Worm (Caenorhabditis elegans) whole organism, mixed stage, embryonic: ENCODE data around the gene C35B8.3.

Source experiments
- M03D4.4 ChIP-seq: sonication (generic microtip); optimal IDR thresholded peaks from 2 replicates; lab custom pipeline; 2017; ENCODE audit warnings: mild to moderate bottlenecking, missing genetic modification characterization, missing compliant biosample characterization
- bed-3 ChIP-seq: fragments of 200-800 bp; sonication (Bioruptor generic); optimal IDR thresholded peaks from 3 replicates; lab custom pipeline; 2018; ENCODE audit warnings: mild to moderate bottlenecking, missing genetic modification characterization, moderate library complexity, missing compliant biosample characterization
- blmp-1 ChIP-seq: fragments of 150-350 bp; optimal IDR thresholded peaks from 2 replicates; lab custom pipeline; 2014; ENCODE audit warnings: missing biosample characterization, missing genetic modification characterization
- ceh-39 ChIP-seq: fragments of 150-350 bp; optimal IDR thresholded peaks from 2 replicates; lab custom pipeline; 2014; ENCODE audit warnings: missing biosample characterization, missing genetic modification characterization
- ceh-43 ChIP-seq: fragments of 200-800 bp; sonication (Bioruptor generic); optimal IDR thresholded peaks from 2 replicates; lab custom pipeline; 2018; ENCODE audit warnings: mild to moderate bottlenecking, missing genetic modification characterization, moderate library complexity, missing compliant biosample characterization
- ceh-83 ChIP-seq: fragments of 200-800 bp; sonication (Bioruptor generic); optimal IDR thresholded peaks from 2 replicates; lab custom pipeline; 2018; ENCODE audit warnings: mild to moderate bottlenecking, missing genetic modification characterization, missing compliant biosample characterization
- ces-1 ChIP-seq: fragments of 150-350 bp; optimal IDR thresholded peaks from 2 replicates; lab custom pipeline; 2014; ENCODE audit warnings: missing biosample characterization, missing genetic modification reagents, missing genetic modification characterization
- cnd-1 ChIP-seq: fragments of 200-800 bp; sonication (Bioruptor generic); optimal IDR thresholded peaks from 2 replicates; lab custom pipeline; 2018; ENCODE audit warnings: mild to moderate bottlenecking, missing genetic modification characterization, missing compliant biosample characterization
- drap-1 ChIP-seq: fragments of 200-800 bp; sonication (Bioruptor generic); optimal IDR thresholded peaks from 3 replicates; lab custom pipeline; 2018; ENCODE audit warnings: mild to moderate bottlenecking, missing genetic modification characterization, missing compliant biosample characterization
- elt-1 ChIP-seq: sonication (generic microtip); optimal IDR thresholded peaks from 2 replicates; lab custom pipeline; 2017; ENCODE audit warnings: missing genetic modification characterization, mild to moderate bottlenecking, missing compliant biosample characterization, antibody characterized with exemption, moderate library complexity, borderline replicate concordance; ENCODE audit not compliant: insufficient read depth
- elt-3 ChIP-seq: fragments of 150-350 bp; optimal IDR thresholded peaks from 2 replicates; lab custom pipeline; 2014; ENCODE audit warnings: missing biosample characterization, missing genetic modification characterization
- flh-1 ChIP-seq: fragments of 200-800 bp; sonication (Bioruptor generic); optimal IDR thresholded peaks from 2 replicates; lab custom pipeline; 2018; ENCODE audit warnings: mild to moderate bottlenecking, missing genetic modification characterization, moderate library complexity, missing compliant biosample characterization
- ham-2 ChIP-seq: fragments of 200-800 bp; sonication (Bioruptor generic); optimal IDR thresholded peaks from 2 replicates; lab custom pipeline; 2018; ENCODE audit warnings: mild to moderate bottlenecking, missing genetic modification characterization, missing compliant biosample characterization
- hlh-1 ChIP-seq: fragments of 150-350 bp; optimal IDR thresholded peaks from 2 replicates; lab custom pipeline; 2014; ENCODE audit warnings: missing biosample characterization, missing genetic modification reagents, missing genetic modification characterization
- lin-13 ChIP-seq: fragments of 150-350 bp; optimal IDR thresholded peaks from 2 replicates; lab custom pipeline; 2014; ENCODE audit warnings: missing biosample characterization, missing genetic modification characterization
- lin-32 ChIP-seq: fragments of 200-800 bp; sonication (Bioruptor generic); optimal IDR thresholded peaks from 2 replicates; lab custom pipeline; 2018; ENCODE audit warnings: mild to moderate bottlenecking, missing genetic modification characterization, missing compliant biosample characterization
- lsy-2 ChIP-seq: fragments of 150-350 bp; optimal IDR thresholded peaks from 2 replicates; lab custom pipeline; 2014; ENCODE audit warnings: missing biosample characterization, missing genetic modification characterization
- mab-5 ChIP-seq: fragments of 150-350 bp; optimal IDR thresholded peaks from 2 replicates; lab custom pipeline; 2014; ENCODE audit warnings: missing biosample characterization, missing genetic modification characterization
- mep-1 ChIP-seq: fragments of 150-350 bp; optimal IDR thresholded peaks from 2 replicates; lab custom pipeline; 2017; ENCODE audit warnings: missing biosample characterization, missing genetic modification reagents, missing genetic modification characterization, inconsistent platforms
- mls-2 ChIP-seq: sonication (generic microtip); optimal IDR thresholded peaks from 2 replicates; lab custom pipeline; 2016; ENCODE audit warnings: mild to moderate bottlenecking, missing genetic modification characterization, moderate library complexity, missing compliant biosample characterization
- nhr-12 ChIP-seq: fragments of 150-350 bp; optimal IDR thresholded peaks from 2 replicates; lab custom pipeline; 2014; ENCODE audit warnings: missing biosample characterization, missing genetic modification characterization
- nhr-2 ChIP-seq: fragments of 150-350 bp; optimal IDR thresholded peaks from 2 replicates; lab custom pipeline; 2014; ENCODE audit warnings: missing biosample characterization, missing genetic modification characterization
- nhr-237 ChIP-seq: fragments of 150-350 bp; optimal IDR thresholded peaks from 2 replicates; lab custom pipeline; 2014; ENCODE audit warnings: missing biosample characterization, missing genetic modification characterization
- nhr-28 ChIP-seq: fragments of 150-350 bp; optimal IDR thresholded peaks from 2 replicates; lab custom pipeline; 2014; ENCODE audit warnings: missing biosample characterization, missing genetic modification characterization
- nhr-76 ChIP-seq: sonication (generic microtip); optimal IDR thresholded peaks from 2 replicates; lab custom pipeline; 2017; ENCODE audit warnings: missing biosample characterization, missing genetic modification characterization
- pha-4 ChIP-seq: fragments of 150-350 bp; optimal IDR thresholded peaks from 2 replicates; lab custom pipeline; 2018; ENCODE audit warnings: missing biosample characterization, missing genetic modification reagents, missing genetic modification characterization
- sem-2 ChIP-seq: fragments of 200-800 bp; sonication (Bioruptor generic); optimal IDR thresholded peaks from 2 replicates; lab custom pipeline; 2018; ENCODE audit warnings: mild to moderate bottlenecking, missing genetic modification characterization, missing compliant biosample characterization
- snpc-4 ChIP-seq: fragments of 150-350 bp; optimal IDR thresholded peaks from 2 replicates; lab custom pipeline; 2014; ENCODE audit warnings: missing biosample characterization, missing genetic modification characterization
- sptf-1 ChIP-seq: sonication (generic microtip); optimal IDR thresholded peaks from 2 replicates; lab custom pipeline; 2017; ENCODE audit warnings: mild to moderate bottlenecking, missing genetic modification characterization, moderate library complexity, missing compliant biosample characterization
- tbx-8 ChIP-seq: fragments of 200-800 bp; sonication (Bioruptor generic); optimal IDR thresholded peaks from 2 replicates; lab custom pipeline; 2018; ENCODE audit warnings: mild to moderate bottlenecking, missing genetic modification characterization, moderate library complexity, missing compliant biosample characterization
- unc-120 ChIP-seq: sonication (generic microtip); optimal IDR thresholded peaks from 2 replicates; lab custom pipeline; 2017; ENCODE audit warnings: missing genetic modification characterization, missing compliant biosample characterization; ENCODE audit not compliant: poor library complexity, severe bottlenecking
- unc-39 ChIP-seq: fragments of 150-350 bp; optimal IDR thresholded peaks from 2 replicates; lab custom pipeline; 2014; ENCODE audit warnings: missing biosample characterization, missing genetic modification characterization
- unc-62 ChIP-seq: fragments of 150-350 bp; optimal IDR thresholded peaks from 2 replicates; lab custom pipeline; 2014; ENCODE audit warnings: missing biosample characterization, missing genetic modification reagents, missing genetic modification characterization
- zip-8 ChIP-seq: fragments of 150-350 bp; optimal IDR thresholded peaks from 2 replicates; lab custom pipeline; 2014; ENCODE audit warnings: missing biosample characterization, missing genetic modification characterization
- ztf-11 ChIP-seq: fragments of 150-350 bp; optimal IDR thresholded peaks from 2 replicates; lab custom pipeline; 2014; ENCODE audit warnings: missing biosample characterization, missing genetic modification characterization

The C35B8.3 gene

DNA sequence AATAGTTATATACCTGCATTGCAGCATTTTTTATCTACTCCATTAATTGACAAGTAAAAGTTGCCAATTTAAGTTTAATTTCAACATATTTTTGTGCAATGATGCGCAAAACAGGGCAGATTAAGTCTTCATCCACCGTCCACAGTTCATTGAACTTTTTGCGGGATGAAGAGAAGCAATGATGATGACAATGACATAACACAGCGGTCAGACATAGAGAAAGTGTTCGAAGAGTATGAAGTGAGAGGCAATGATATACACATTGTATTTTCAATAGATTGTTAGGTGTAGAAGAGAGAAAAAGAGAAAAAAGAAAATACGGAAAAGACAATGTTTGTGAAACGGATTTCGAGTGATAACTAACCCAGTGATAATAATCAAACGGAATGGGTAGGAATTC lies 13.2 kb downstream of the C35B8.3 start:
- TF ChIP-seq pha-4 (tag; lab: Kevin White, UChicago), result no peak
- TF ChIP-seq sem-2 (GFP tag; lab: Kevin White, UChicago), result no peak
- TF ChIP-seq nhr-76, result no peak
- TF ChIP-seq ceh-83, result no peak
- TF ChIP-seq drap-1 (GFP tag; lab: Kevin White, UChicago), result no peak
- TF ChIP-seq elt-1 (tag; lab: Kevin White, UChicago), result no peak
- no peak for TF ChIP-seq ham-2 (GFP tag; lab: Kevin White, UChicago)
- no peak for TF ChIP-seq zip-8 (tag; lab: Kevin White, UChicago)
- no peak for TF ChIP-seq nhr-12 (tag; lab: Kevin White, UChicago)
- no peak for TF ChIP-seq hlh-1 (tag; lab: Kevin White, UChicago)
- no peak for TF ChIP-seq lin-13
- TF ChIP-seq unc-39 (tag; lab: Kevin White, UChicago), result no peak
- TF ChIP-seq mep-1 (tag; lab: Kevin White, UChicago), result no peak
- TF ChIP-seq cnd-1 (tag; lab: Kevin White, UChicago), result no peak
- TF ChIP-seq ces-1, result no peak
- TF ChIP-seq elt-3 (tag; lab: Kevin White, UChicago), result peak; percentile 39
- TF ChIP-seq blmp-1 (tag; lab: Kevin White, UChicago), result peak; percentile 10

ce11 chrX:9228441-9228840 lies 14.7 kb downstream of the C35B8.3 start:
- no peak for TF ChIP-seq snpc-4 (tag; lab: Kevin White, UChicago)
- no peak for TF ChIP-seq nhr-28 (tag; lab: Kevin White, UChicago)
- TF ChIP-seq blmp-1 (tag; lab: Kevin White, UChicago), result peak; percentile 12
- TF ChIP-seq sem-2 (GFP tag; lab: Kevin White, UChicago), result no peak
- TF ChIP-seq ces-1, result no peak
- no peak for TF ChIP-seq ceh-43 (GFP tag; lab: Kevin White, UChicago)
- no peak for TF ChIP-seq drap-1 (GFP tag; lab: Kevin White, UChicago)
- TF ChIP-seq nhr-237 (tag; lab: Kevin White, UChicago), result no peak
- TF ChIP-seq ceh-83, result no peak
- TF ChIP-seq tbx-8 (GFP tag; lab: Kevin White, UChicago), result no peak
- peak; percentile 85 for TF ChIP-seq elt-1 (tag; lab: Kevin White, UChicago)
- TF ChIP-seq cnd-1 (tag; lab: Kevin White, UChicago), result no peak
- no peak for TF ChIP-seq ceh-39 (tag; lab: Kevin White, UChicago)
- TF ChIP-seq lsy-2 (tag; lab: Kevin White, UChicago), result no peak
- no peak for TF ChIP-seq mep-1 (tag; lab: Kevin White, UChicago)
- TF ChIP-seq elt-3 (tag; lab: Kevin White, UChicago), result no peak
- no peak for TF ChIP-seq nhr-12 (tag; lab: Kevin White, UChicago)
- TF ChIP-seq unc-62, result peak; percentile 27
- peak; percentile 24 for TF ChIP-seq unc-120 (tag; lab: Kevin White, UChicago)
- peak; percentile 15 for TF ChIP-seq hlh-1 (tag; lab: Kevin White, UChicago)
- TF ChIP-seq nhr-2 (tag; lab: Kevin White, UChicago), result no peak
- no peak for TF ChIP-seq pha-4 (tag; lab: Kevin White, UChicago)
- TF ChIP-seq ztf-11 (tag; lab: Kevin White, UChicago), result no peak
- no peak for TF ChIP-seq mab-5
- TF ChIP-seq ham-2 (GFP tag; lab: Kevin White, UChicago), result peak; percentile 74
- TF ChIP-seq zip-8 (tag; lab: Kevin White, UChicago), result no peak
- no peak for TF ChIP-seq flh-1
- TF ChIP-seq unc-39 (tag; lab: Kevin White, UChicago), result no peak
- TF ChIP-seq lin-32, result no peak
- TF ChIP-seq lin-13, result no peak
- no peak for TF ChIP-seq mls-2 (tag; lab: Kevin White, UChicago)
- no peak for TF ChIP-seq nhr-76
- TF ChIP-seq M03D4.4, result no peak
- TF ChIP-seq sptf-1 (tag; lab: Kevin White, UChicago), result no peak
- no peak for TF ChIP-seq bed-3

- TF ChIP-seq nhr-2 (tag; lab: Kevin White, UChicago) (peak; percentile 64), pha-4 (tag; lab: Kevin White, UChicago) (no peak), flh-1 (no peak), nhr-76 (no peak), mep-1 (tag; lab: Kevin White, UChicago) (no peak), ces-1 (no peak)
Measured at ce11 chrX:9230322-9230721, 16.6 kb downstream of the C35B8.3 start.
